Fruit fly (Drosophila melanogaster) whole organism, embryonic: ENCODE measurements around the gene woc.

ENCODE experiments used
- Atf3 ChIP-seq: fragments of 200-800 bp; sonication (Bioruptor generic); optimal IDR thresholded peaks from 3 replicates; lab custom pipeline; 2016; ENCODE audit warnings: missing biosample characterization, missing genetic modification characterization
- CG10431 ChIP-seq: fragments of 200-800 bp; sonication (Bioruptor generic); optimal IDR thresholded peaks from 3 replicates; lab custom pipeline; 2018; ENCODE audit warnings: missing biosample characterization, mild to moderate bottlenecking, missing genetic modification characterization
- CG10565 ChIP-seq: fragments of 200-800 bp; sonication (Bioruptor generic); optimal IDR thresholded peaks from 3 replicates; lab custom pipeline; 2016; ENCODE audit warnings: missing biosample characterization, mild to moderate bottlenecking, missing genetic modification characterization
- CG10654 ChIP-seq: fragments of 200-800 bp; sonication (Bioruptor generic); optimal IDR thresholded peaks from 2 replicates; lab custom pipeline; 2016; ENCODE audit warnings: missing biosample characterization, missing genetic modification characterization
- CG11695 ChIP-seq: fragments of 200-800 bp; sonication (Bioruptor generic); IDR thresholded peaks from 3 replicates; pipeline ENCODE4 v1.3.6; 2022; ENCODE audit warnings: missing biosample characterization, missing genetic modification characterization
- CG15011 ChIP-seq: fragments of 200-800 bp; sonication (Bioruptor generic); optimal IDR thresholded peaks from 3 replicates; lab custom pipeline; 2018; ENCODE audit warnings: missing biosample characterization, mild to moderate bottlenecking, missing genetic modification characterization
- CG17328 ChIP-seq: fragments of 200-800 bp; sonication (Bioruptor generic); IDR thresholded peaks from 2 replicates; pipeline ENCODE4 v1.3.6; 2022; ENCODE audit warnings: missing biosample characterization, missing genetic modification characterization
- CG17359 ChIP-seq: fragments of 200-800 bp; sonication (Bioruptor generic); optimal IDR thresholded peaks from 3 replicates; lab custom pipeline; 2018; ENCODE audit warnings: missing biosample characterization, mild to moderate bottlenecking, missing genetic modification characterization, moderate library complexity
- CG1792 ChIP-seq: fragments of 200-800 bp; sonication (Bioruptor generic); optimal IDR thresholded peaks from 2 replicates; lab custom pipeline; 2016; ENCODE audit warnings: missing biosample characterization, missing genetic modification characterization
- CG18011 ChIP-seq: fragments of 200-800 bp; sonication (Bioruptor generic); optimal IDR thresholded peaks from 2 replicates; lab custom pipeline; 2017; ENCODE audit warnings: missing biosample characterization, missing genetic modification characterization, mild to moderate bottlenecking, moderate library complexity, missing genotype
- CG3838 ChIP-seq: fragments of 200-800 bp; sonication (Bioruptor generic); optimal IDR thresholded peaks from 3 replicates; lab custom pipeline; 2016; ENCODE audit warnings: missing biosample characterization, missing genetic modification characterization
- CG3847 ChIP-seq: fragments of 200-800 bp; sonication (Bioruptor generic); IDR thresholded peaks from 2 replicates; pipeline ENCODE4 v1.3.6; 2022; ENCODE audit warnings: missing biosample characterization, missing genetic modification characterization
- CG6254 ChIP-seq: fragments of 200-800 bp; sonication (Bioruptor generic); optimal IDR thresholded peaks from 3 replicates; lab custom pipeline; 2017; ENCODE audit warnings: mild to moderate bottlenecking, missing biosample characterization, missing genetic modification reagents, missing genetic modification characterization
- CG6654 ChIP-seq: fragments of 200-800 bp; sonication (Bioruptor generic); optimal IDR thresholded peaks from 2 replicates; lab custom pipeline; 2017; ENCODE audit warnings: missing biosample characterization, mild to moderate bottlenecking, missing genetic modification characterization
- CG7271 ChIP-seq: fragments of 200-800 bp; sonication (Bioruptor generic); optimal IDR thresholded peaks from 2 replicates; lab custom pipeline; 2018; ENCODE audit warnings: missing biosample characterization, mild to moderate bottlenecking, missing genetic modification characterization, moderate library complexity
- CG7745 ChIP-seq: fragments of 200-800 bp; sonication (Bioruptor generic); optimal IDR thresholded peaks from 2 replicates; lab custom pipeline; 2018; ENCODE audit warnings: missing biosample characterization, mild to moderate bottlenecking, missing genetic modification characterization, moderate library complexity
- CG7987 ChIP-seq: fragments of 200-800 bp; sonication (Bioruptor generic); optimal IDR thresholded peaks from 2 replicates; lab custom pipeline; 2018; ENCODE audit warnings: missing biosample characterization, mild to moderate bottlenecking, missing genetic modification characterization, moderate library complexity
- CG8290 ChIP-seq, 3 experiments: fragments of 200-800 bp; sonication (Bioruptor generic); optimal IDR thresholded peaks; 2 replicates each; lab custom pipeline; 2016 to 2019; ENCODE audit warnings: missing biosample characterization in 3 of 3, missing genetic modification characterization in 3 of 3, mild to moderate bottlenecking in 2 of 3, moderate library complexity in 1 of 3
- CG9932 ChIP-seq: fragments of 200-800 bp; sonication (Bioruptor generic); IDR thresholded peaks from 2 replicates; pipeline ENCODE4 v1.3.6; 2022; ENCODE audit warnings: missing biosample characterization, missing genetic modification characterization
- CTCF ChIP-seq: fragments of 200-800 bp; sonication (Bioruptor generic); optimal IDR thresholded peaks from 2 replicates; lab custom pipeline; 2017; ENCODE audit warnings: missing biosample characterization, mild to moderate bottlenecking, missing genetic modification characterization, moderate library complexity
- D ChIP-seq, 2 experiments: fragments of 200-800 bp in 1 of 2; fragments of >200 bp in 1 of 2; sonication (Bioruptor generic) in 1 of 2; optimal IDR thresholded peaks; 2 replicates in 1 of 2; 3 replicates in 1 of 2; lab custom pipeline; 2017; ENCODE audit warnings: mild to moderate bottlenecking in 1 of 2, missing biosample characterization in 1 of 2, missing genetic modification characterization in 1 of 2, missing genetic modification reagents in 1 of 2
- Dek ChIP-seq: fragments of 200-800 bp; sonication (Bioruptor generic); optimal IDR thresholded peaks from 3 replicates; lab custom pipeline; 2019; ENCODE audit warnings: missing biosample characterization, mild to moderate bottlenecking, missing genetic modification characterization, moderate library complexity
- Dref ChIP-seq: fragments of 200-800 bp; sonication (Bioruptor generic); IDR thresholded peaks from 2 replicates; pipeline ENCODE4 v1.3.6; 2022; ENCODE audit warnings: missing biosample characterization, missing genetic modification characterization
- Mad ChIP-seq: fragments of 200-800 bp; sonication (Bioruptor generic); optimal IDR thresholded peaks from 2 replicates; lab custom pipeline; 2016; ENCODE audit warnings: missing biosample characterization, missing genetic modification characterization
- Mrtf ChIP-seq: fragments of 200-800 bp; sonication (Bioruptor generic); IDR thresholded peaks from 3 replicates; pipeline ENCODE4 v1.3.6; 2022; ENCODE audit warnings: missing biosample characterization, missing genetic modification characterization
- Nf-YB ChIP-seq: fragments of 200-800 bp; sonication (Bioruptor generic); optimal IDR thresholded peaks from 3 replicates; lab custom pipeline; 2019; ENCODE audit warnings: missing biosample characterization, mild to moderate bottlenecking, missing genetic modification characterization, moderate library complexity
- Sin3A ChIP-seq: fragments of >200 bp; optimal IDR thresholded peaks from 2 replicates; lab custom pipeline; 2018
- Ssrp ChIP-seq: fragments of 200-800 bp; sonication (Bioruptor generic); optimal IDR thresholded peaks from 2 replicates; lab custom pipeline; 2018; ENCODE audit warnings: missing biosample characterization, mild to moderate bottlenecking, missing genetic modification characterization, moderate library complexity
- Usf ChIP-seq: fragments of 200-800 bp; sonication (Bioruptor generic); optimal IDR thresholded peaks from 2 replicates; lab custom pipeline; 2017; ENCODE audit warnings: missing genotype, missing biosample characterization, missing genetic modification characterization
- br ChIP-seq: fragments of >200 bp; optimal IDR thresholded peaks from 2 replicates; lab custom pipeline; 2017
- da ChIP-seq: fragments of 200-800 bp; sonication (Bioruptor generic); optimal IDR thresholded peaks from 2 replicates; lab custom pipeline; 2016; ENCODE audit warnings: missing biosample characterization, missing genetic modification characterization
- ftz-f1 ChIP-seq: fragments of 200-800 bp; sonication (Bioruptor generic); optimal IDR thresholded peaks from 2 replicates; lab custom pipeline; 2016; ENCODE audit warnings: missing biosample characterization, missing genetic modification characterization
- fu2 ChIP-seq: fragments of 200-800 bp; sonication (Bioruptor generic); optimal IDR thresholded peaks from 2 replicates; lab custom pipeline; 2016; ENCODE audit warnings: missing biosample characterization, missing genetic modification characterization
- hkb ChIP-seq, 2 experiments: fragments of 200-800 bp in 1 of 2; fragments of >200 bp in 1 of 2; sonication (Bioruptor generic) in 1 of 2; IDR thresholded peaks in 1 of 2; optimal IDR thresholded peaks in 1 of 2; 2 replicates each; pipeline versions ENCODE4 v1.3.6 to Lab custom; 2017 to 2022; ENCODE audit warnings: missing biosample characterization in 1 of 2, missing genetic modification characterization in 1 of 2
- jumu ChIP-seq: fragments of 200-800 bp; sonication (Bioruptor generic); optimal IDR thresholded peaks from 3 replicates; lab custom pipeline; 2016; ENCODE audit warnings: missing biosample characterization, missing genetic modification characterization
- kni ChIP-seq: fragments of 200-800 bp; sonication (Bioruptor generic); optimal IDR thresholded peaks from 3 replicates; lab custom pipeline; 2017; ENCODE audit warnings: mild to moderate bottlenecking, missing biosample characterization, missing genetic modification reagents, missing genetic modification characterization
- knrl ChIP-seq: fragments of 200-800 bp; sonication (Bioruptor generic); IDR thresholded peaks from 3 replicates; pipeline ENCODE4 v1.3.6; 2022; ENCODE audit warnings: missing biosample characterization, missing genetic modification characterization; ENCODE audit not compliant: partially characterized antibody
- rib ChIP-seq: fragments of 200-800 bp; sonication (Bioruptor generic); IDR thresholded peaks from 2 replicates; pipeline ENCODE4 v1.3.6; 2022; ENCODE audit warnings: missing biosample characterization, missing genetic modification characterization
- row ChIP-seq: fragments of 200-800 bp; sonication (Bioruptor generic); IDR thresholded peaks from 3 replicates; pipeline ENCODE4 v1.3.6; 2022; ENCODE audit warnings: missing biosample characterization, missing genetic modification characterization
- run ChIP-seq: fragments of 200-800 bp; sonication (Bioruptor generic); optimal IDR thresholded peaks from 3 replicates; lab custom pipeline; 2018; ENCODE audit warnings: missing biosample characterization, mild to moderate bottlenecking, missing genetic modification characterization
- sens-2 ChIP-seq: fragments of 200-800 bp; sonication (Bioruptor generic); IDR thresholded peaks from 2 replicates; pipeline ENCODE4 v1.3.6; 2022; ENCODE audit warnings: missing biosample characterization, missing genetic modification characterization
- slbo ChIP-seq: fragments of 200-800 bp; sonication (Bioruptor generic); IDR thresholded peaks from 2 replicates; pipeline ENCODE4 v1.3.6; 2022; ENCODE audit warnings: missing biosample characterization, missing genetic modification characterization
- tgo ChIP-seq: fragments of 200-800 bp; sonication (Bioruptor generic); IDR thresholded peaks from 3 replicates; pipeline ENCODE4 v1.3.6; 2022; ENCODE audit warnings: missing biosample characterization, missing genetic modification characterization
- tll ChIP-seq, 2 experiments: fragments of 200-800 bp in 1 of 2; fragments of >200 bp in 1 of 2; sonication (Bioruptor generic) in 1 of 2; optimal IDR thresholded peaks; 2 replicates each; lab custom pipeline; 2017 to 2019; ENCODE audit warnings: missing biosample characterization in 2 of 2, missing genetic modification characterization in 2 of 2, mild to moderate bottlenecking in 1 of 2, moderate library complexity in 1 of 2
- toy ChIP-seq: fragments of 200-800 bp; sonication (Bioruptor generic); IDR thresholded peaks from 2 replicates; pipeline ENCODE4 v1.3.6; 2022; ENCODE audit warnings: missing biosample characterization, missing genetic modification characterization
- trem ChIP-seq: fragments of 200-800 bp; optimal IDR thresholded peaks from 3 replicates; lab custom pipeline; 2019; ENCODE audit warnings: missing biosample characterization, mild to moderate bottlenecking, missing genetic modification characterization, moderate library complexity
- tx ChIP-seq: fragments of 200-800 bp; sonication (Bioruptor generic); optimal IDR thresholded peaks from 2 replicates; lab custom pipeline; 2016; ENCODE audit warnings: missing biosample characterization, missing genetic modification characterization
- unpg ChIP-seq: fragments of 200-800 bp; sonication (Bioruptor generic); optimal IDR thresholded peaks from 3 replicates; lab custom pipeline; 2018; ENCODE audit warnings: missing biosample characterization, mild to moderate bottlenecking, missing genetic modification characterization, moderate library complexity
- zfh2 ChIP-seq: fragments of 200-800 bp; sonication (Bioruptor generic); optimal IDR thresholded peaks from 2 replicates; lab custom pipeline; 2016; ENCODE audit warnings: missing biosample characterization, missing genetic modification characterization

woc gene

dm6 chr3R:27263434-27264215 is at the start of gene woc (continued):
- TF ChIP-seq CG11695 (GFP tag; lab: Robert Waterston, UW) (peak; percentile 85; the same call in 2 of the 3 replicates), CG7271 (no peak), tgo (GFP tag; lab: Robert Waterston, UW) (peak; percentile 53), CG3838 (GFP tag; lab: Kevin White, UChicago) (no peak), zfh2 (peak; percentile 71), CG6654 (no peak), CG1792 (peak; percentile 5), ftz-f1 (GFP tag; lab: Kevin White, UChicago) (no peak), tll (GFP tag; optimal IDR thresholded peaks at IDR 0.05; lab: Kevin White, UChicago) (peak in 1 of 2 experiments; percentile 12), CG7745 (tag; lab: Kevin White, UChicago) (no peak), CG17359 (tag; lab: Kevin White, UChicago) (no peak), trem (tag; lab: Kevin White, UChicago) (peak; percentile 99), CG8290 (GFP tag; optimal IDR thresholded peaks at IDR 0.05; lab: Kevin White, UChicago) (no peak), CG8290 (tag; optimal IDR thresholded peaks at IDR 0.05; lab: Kevin White, UChicago) (no peak), CG6254 (no peak), CG3847 (GFP tag; lab: Robert Waterston, UW) (peak; percentile 41; the same call in 1 of the 2 replicates), CG10654 (GFP tag; lab: Kevin White, UChicago) (peak; percentile 32), CG9932 (peak; percentile 69), jumu (GFP tag; lab: Kevin White, UChicago) (peak; percentile 62), Nf-YB (GFP tag; lab: Kevin White, UChicago) (no peak), Sin3A (lab: Kevin White, UChicago) (peak; percentile 86), slbo (GFP tag; lab: Robert Waterston, UW) (peak; percentile 78), CG10431 (GFP tag; lab: Kevin White, UChicago) (no peak), unpg (GFP tag; lab: Kevin White, UChicago) (no peak), CTCF (peak; percentile 30), kni (GFP tag; lab: Kevin White, UChicago) (no peak), hkb (optimal IDR thresholded peaks at IDR 0.05; lab: Kevin White, UChicago) (peak; percentile 24), hkb (GFP tag; IDR thresholded peaks at IDR 0.05; lab: Robert Waterston, UW) (peak; percentile 50; the same call in 1 of the 2 replicates), Usf (GFP tag; lab: Kevin White, UChicago) (no peak), CG17328 (GFP tag; lab: Robert Waterston, UW) (peak; percentile 61), toy (GFP tag; lab: Robert Waterston, UW) (no peak), br (lab: Kevin White, UChicago) (no peak), tx (GFP tag; lab: Kevin White, UChicago) (peak; percentile 49), CG10565 (GFP tag; lab: Kevin White, UChicago) (no peak), CG18011 (GFP tag; lab: Kevin White, UChicago) (peak; percentile 37), Dref (GFP tag; lab: Robert Waterston, UW) (peak; percentile 95), Mad (GFP tag; lab: Kevin White, UChicago) (no peak), knrl (GFP tag; lab: Robert Waterston, UW) (peak; percentile 67; the same call in 2 of the 3 replicates), Atf3 (GFP tag; lab: Kevin White, UChicago) (no peak), da (GFP tag; lab: Kevin White, UChicago) (no peak), CG15011 (GFP tag; lab: Kevin White, UChicago) (no peak), Ssrp (tag; lab: Kevin White, UChicago) (no peak), row (GFP tag; lab: Robert Waterston, UW) (peak; percentile 72), CG7987 (GFP tag; lab: Kevin White, UChicago) (peak; percentile 3), rib (no peak; the same call in 1 of the 2 replicates), Dek (tag; lab: Kevin White, UChicago) (no peak), fu2 (GFP tag; lab: Kevin White, UChicago) (peak; percentile 81), sens-2 (no peak), Mrtf (GFP tag; lab: Robert Waterston, UW) (peak; percentile 29; the same call in 1 of the 3 replicates), run (tag; lab: Kevin White, UChicago) (no peak), D (optimal IDR thresholded peaks at IDR 0.05; lab: Kevin White, UChicago) (peak; percentile 91), D (GFP tag; optimal IDR thresholded peaks at IDR 0.05; lab: Kevin White, UChicago) (no peak)
